Fruit fly (Drosophila melanogaster): Measurements from ENCODE around the gene SmydA-3.

SmydA-3 gene

DNA sequence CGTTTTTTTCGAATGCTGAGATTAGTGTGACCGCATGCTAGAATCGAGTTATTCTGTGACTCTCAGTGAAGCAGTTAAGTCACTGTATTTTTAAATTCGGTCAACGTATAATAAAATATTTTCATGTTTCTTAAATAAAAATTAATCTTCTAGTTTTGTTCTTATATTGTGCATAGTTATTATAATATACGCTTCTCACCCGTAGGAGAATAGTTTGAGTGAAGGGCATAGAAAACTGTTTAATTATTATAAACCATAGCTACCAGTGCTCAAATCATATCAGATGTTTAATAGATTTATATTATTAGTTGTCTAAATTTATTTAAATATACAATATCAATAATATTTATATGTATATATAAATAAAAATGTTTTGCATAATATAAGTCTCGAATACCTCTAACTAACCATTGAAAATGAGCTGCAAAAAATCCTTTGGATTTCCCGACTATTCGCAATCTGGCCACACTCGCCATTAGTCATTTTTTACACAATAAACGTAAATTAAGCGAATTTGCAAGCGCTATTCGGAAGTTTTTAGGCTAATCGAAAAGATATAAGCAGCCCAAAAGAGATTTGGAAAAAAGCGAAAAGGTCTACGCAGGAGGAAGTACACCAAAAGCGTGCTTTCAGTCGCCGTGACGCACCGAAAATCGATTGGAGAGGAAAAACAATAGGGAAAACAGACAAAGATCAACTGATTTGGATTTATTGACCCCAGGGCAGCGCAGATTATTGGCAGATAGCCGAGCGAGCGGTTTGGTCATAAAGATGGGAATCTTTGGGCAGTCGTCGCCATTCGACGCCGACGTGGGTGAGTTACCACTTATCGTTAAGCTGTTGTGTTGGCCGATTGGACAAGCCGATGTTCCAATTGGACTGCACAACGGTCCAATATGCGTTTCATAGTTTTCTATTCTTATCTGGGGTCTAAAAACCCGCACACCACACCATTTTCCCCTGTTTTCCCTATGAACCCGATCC is 8.4 kb downstream of the SmydA-3 start, which contains the start of the genes aurB and Stam (continued):
- TF ChIP-seq CG9932 (GFP tag; IDR thresholded peaks at IDR 0.05) (peak; percentile 34; the same call in 1 of the 2 replicates), CG18599 (GFP tag; optimal IDR thresholded peaks at IDR 0.05) (peak; percentile 59), Sry-β (GFP tag; optimal IDR thresholded peaks at IDR 0.05) (peak; percentile 12), lbe (GFP tag; optimal IDR thresholded peaks at IDR 0.05) (peak; percentile 8), Myb (GFP tag; optimal IDR thresholded peaks at IDR 0.05) (peak; percentile 86), Elba2 (GFP tag; optimal IDR thresholded peaks at IDR 0.05) (peak; percentile 95), CG6689 (GFP tag; IDR thresholded peaks at IDR 0.05) (peak; percentile 50; the same call in 1 of the 2 replicates), cato (GFP tag; optimal IDR thresholded peaks at IDR 0.05; ENCODE audit: borderline replicate concordance) (peak; percentile 54), CG9797 (GFP tag; optimal IDR thresholded peaks at IDR 0.05) (peak; percentile 48), scrt (GFP tag; optimal IDR thresholded peaks at IDR 0.05) (peak; percentile 11), fd3F (GFP tag; optimal IDR thresholded peaks at IDR 0.05) (peak; percentile 40), hbn (GFP tag; IDR thresholded peaks at IDR 0.05; ENCODE audit: partially characterized antibody) (no peak), Sin3A (optimal IDR thresholded peaks at IDR 0.05) (peak; percentile 11), ind (GFP tag; optimal IDR thresholded peaks at IDR 0.05) (peak; percentile 15), prd (optimal IDR thresholded peaks at IDR 0.05) (no peak), prd (GFP tag; IDR thresholded peaks at IDR 0.05) (peak; percentile 61), CG4707 (GFP tag; optimal IDR thresholded peaks at IDR 0.05) (no peak), Sox100B (GFP tag; optimal IDR thresholded peaks at IDR 0.05) (peak; percentile 65), mirr (GFP tag; optimal IDR thresholded peaks at IDR 0.05) (no peak), CG11093 (GFP tag; IDR thresholded peaks at IDR 0.05) (no peak), salm (tag; optimal IDR thresholded peaks at IDR 0.05) (peak; percentile 37), zfh1 (GFP tag; IDR thresholded peaks at IDR 0.05) (no peak), CG6854 (GFP tag; optimal IDR thresholded peaks at IDR 0.05) (no peak), CG12942 (GFP tag; optimal IDR thresholded peaks at IDR 0.05) (peak; percentile 32), sqz (GFP tag; optimal IDR thresholded peaks at IDR 0.05) (peak; percentile 66), Blimp-1 (GFP tag; optimal IDR thresholded peaks at IDR 0.05) (peak; percentile 57), nerfin-1 (tag; optimal IDR thresholded peaks at IDR 0.05) (peak; percentile 16), C15 (GFP tag; IDR thresholded peaks at IDR 0.05) (no peak), CG2120 (GFP tag; optimal IDR thresholded peaks at IDR 0.05) (peak; percentile 31), Rfx (GFP tag; IDR thresholded peaks at IDR 0.05) (0 out of 2 replicates have a peak, but pooled peaks have one; percentile 43), Ets97D (GFP tag; optimal IDR thresholded peaks at IDR 0.05) (peak; percentile 11), stwl (tag; optimal IDR thresholded peaks at IDR 0.05) (peak; percentile 16), gcm (GFP tag; optimal IDR thresholded peaks at IDR 0.05) (peak; percentile 57), CG15479 (GFP tag; optimal IDR thresholded peaks at IDR 0.05) (no peak), CG15601 (tag; optimal IDR thresholded peaks at IDR 0.05) (peak; percentile 34), CoRest (tag; optimal IDR thresholded peaks at IDR 0.05) (peak; percentile 87), CG7556 (GFP tag; optimal IDR thresholded peaks at IDR 0.05) (peak; percentile 15), PHDP (tag; optimal IDR thresholded peaks at IDR 0.05) (peak; percentile 73), phol (tag; optimal IDR thresholded peaks at IDR 0.05) (peak; percentile 71), nmo (GFP tag; optimal IDR thresholded peaks at IDR 0.05) (peak; percentile 70), lilli (GFP tag; optimal IDR thresholded peaks at IDR 0.05) (no peak), CG3281 (GFP tag; optimal IDR thresholded peaks at IDR 0.05) (peak; percentile 61), zen (tag; optimal IDR thresholded peaks at IDR 0.05) (peak; percentile 53), CG7928 (GFP tag; optimal IDR thresholded peaks at IDR 0.05) (no peak), CG2875 (GFP tag; optimal IDR thresholded peaks at IDR 0.05) (peak; percentile 38), ranshi (GFP tag; IDR thresholded peaks at IDR 0.05) (peak; percentile 44; the same call in 1 of the 2 replicates), YL-1 (GFP tag; optimal IDR thresholded peaks at IDR 0.05) (peak; percentile 9), CG4854 (GFP tag; optimal IDR thresholded peaks at IDR 0.05) (no peak)

Measured in whole organism, embryonic.